Worm (Caenorhabditis elegans): ENCODE results near the gene npr-25.

Gene npr-25

DNA sequence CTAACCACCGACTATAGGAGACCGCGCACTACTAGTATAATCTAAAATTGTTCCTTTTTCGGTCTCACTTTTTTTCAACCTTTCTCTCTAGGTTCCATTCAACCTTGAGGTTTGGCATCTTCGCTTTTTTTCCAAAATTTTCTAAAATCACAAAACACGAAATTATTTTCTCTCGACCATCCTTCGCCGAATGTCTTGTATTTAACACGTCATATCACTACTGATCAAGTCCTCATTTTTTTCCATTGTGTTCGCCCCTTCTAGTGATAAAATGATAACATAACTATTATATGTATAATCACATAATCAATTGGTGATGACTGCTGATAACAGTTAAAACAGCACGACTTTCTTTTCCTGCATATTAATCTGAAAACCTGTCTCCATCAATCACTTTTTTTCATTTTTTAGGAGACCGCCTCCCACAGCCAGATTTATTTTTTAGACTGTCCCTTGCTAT lies 41.8 kb downstream of the npr-25 start, which contains the start of gene T03F7.7 (continued):
- TF ChIP-seq hlh-17 (GFP tag; optimal IDR thresholded peaks at IDR 0.05; ENCODE audit: borderline replicate concordance) (no peak), ets-5 (GFP tag; IDR thresholded peaks at IDR 0.05) (no peak), aha-1 (tag; optimal IDR thresholded peaks at IDR 0.05) (no peak), jun-1 (tag; optimal IDR thresholded peaks at IDR 0.05) (no peak), sptf-1 (tag; optimal IDR thresholded peaks at IDR 0.05) (no peak), F16B12.6 (tag; optimal IDR thresholded peaks at IDR 0.05) (no peak), ama-1 (optimal IDR thresholded peaks at IDR 0.05) (no peak), blmp-1 (tag; optimal IDR thresholded peaks at IDR 0.05) (peak; percentile 44), ces-1 (GFP tag; optimal IDR thresholded peaks at IDR 0.05) (no peak), dsc-1 (tag; optimal IDR thresholded peaks at IDR 0.05) (no peak), unc-62 (GFP tag; optimal IDR thresholded peaks at IDR 0.05) (no peak), ztf-11 (tag; optimal IDR thresholded peaks at IDR 0.05) (no peak), vab-15 (tag; optimal IDR thresholded peaks at IDR 0.05) (no peak), nhr-237 (tag; optimal IDR thresholded peaks at IDR 0.05) (no peak), hpl-2 (GFP tag; optimal IDR thresholded peaks at IDR 0.05) (no peak), zip-4 (GFP tag; optimal IDR thresholded peaks at IDR 0.05) (no peak), efl-1 (optimal IDR thresholded peaks at IDR 0.05) (no peak), efl-1 (GFP tag; optimal IDR thresholded peaks at IDR 0.05 in 1 of 2) (peak in 1 of 2 experiments; percentile 75), C16A3.4 (tag; optimal IDR thresholded peaks at IDR 0.05) (no peak), Y116A8C.19 (tag; optimal IDR thresholded peaks at IDR 0.05; ENCODE audit: borderline replicate concordance) (no peak), pag-3 (tag; optimal IDR thresholded peaks at IDR 0.05; ENCODE audit: borderline replicate concordance, insufficient read depth) (no peak), fos-1 (tag; optimal IDR thresholded peaks at IDR 0.05) (no peak), egl-13 (tag; optimal IDR thresholded peaks at IDR 0.05) (no peak), fkh-10 (GFP tag; optimal IDR thresholded peaks at IDR 0.05) (no peak), sox-4 (tag; optimal IDR thresholded peaks at IDR 0.05) (no peak), pqm-1 (tag; optimal IDR thresholded peaks at IDR 0.05) (no peak), grh-1 (GFP tag; IDR thresholded peaks at IDR 0.05) (no peak)

- no peak for TF ChIP-seq ztf-4 (tag; optimal IDR thresholded peaks at IDR 0.05)
- peak in 1 of 2 experiments; percentile 35 for TF ChIP-seq lsy-2 (tag; optimal IDR thresholded peaks at IDR 0.05)
- peak; percentile 81 for TF ChIP-seq rnt-1 (tag; optimal IDR thresholded peaks at IDR 0.05)
- peak; percentile 17 for TF ChIP-seq swsn-7 (tag; optimal IDR thresholded peaks at IDR 0.05)
- peak; percentile 93 for TF ChIP-seq lin-14 (GFP tag; optimal IDR thresholded peaks at IDR 0.05)
- TF ChIP-seq snu-23 (GFP tag; optimal IDR thresholded peaks at IDR 0.05) = peak; percentile 36
- peak; percentile 80 for TF ChIP-seq nhr-71 (tag; optimal IDR thresholded peaks at IDR 0.05)
- peak; percentile 4 for TF ChIP-seq skn-1 (tag; optimal IDR thresholded peaks at IDR 0.05)
- TF ChIP-seq nhr-19 (GFP tag; conservative IDR thresholded peaks at IDR 0.05) = peak; percentile 41
- TF ChIP-seq tbx-2 (tag; optimal IDR thresholded peaks at IDR 0.05) = peak; percentile 33
- TF ChIP-seq dsc-1 (tag; optimal IDR thresholded peaks at IDR 0.05) = peak; percentile 23
- peak; percentile 47 for TF ChIP-seq nhr-20 (tag; optimal IDR thresholded peaks at IDR 0.05)
- TF ChIP-seq egl-13 (tag; optimal IDR thresholded peaks at IDR 0.05) = no peak
- TF ChIP-seq unc-130 (tag; optimal IDR thresholded peaks at IDR 0.05) = peak; percentile 60
- no peak for TF ChIP-seq nhr-90 (tag; optimal IDR thresholded peaks at IDR 0.05; ENCODE audit: poor library complexity)
- TF ChIP-seq efl-1 (optimal IDR thresholded peaks at IDR 0.05) = no peak
- no peak for TF ChIP-seq efl-1 (GFP tag; optimal IDR thresholded peaks at IDR 0.05 in 1 of 2)
Measured at ce11 chrV:11308915-11309314, 43.9 kb downstream of the npr-25 start.

DNA sequence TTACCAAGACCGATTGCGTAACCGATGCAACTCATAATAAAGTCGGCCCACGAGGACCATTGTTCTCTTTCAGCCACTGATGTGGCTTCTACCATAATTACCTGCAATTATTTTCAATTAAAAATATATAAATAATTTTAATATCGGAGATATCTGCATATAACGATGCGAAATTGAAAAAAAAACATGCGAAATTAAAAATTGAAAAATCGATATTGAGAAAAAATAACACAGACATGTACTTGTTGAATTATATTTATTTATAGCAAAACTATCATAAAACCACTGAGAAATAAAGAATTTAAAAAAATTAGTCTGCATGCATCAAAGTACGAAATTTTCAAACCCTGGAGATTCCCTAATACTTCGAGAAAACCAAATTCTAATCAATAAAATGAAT lies 44.4 kb downstream of the npr-25 start, which contains the start of gene snf-11:
TSS of gene snf-11 (minus strand) at position 101 of the 400 bp plus-strand sequence.
- TF ChIP-seq nhr-12 (tag; optimal IDR thresholded peaks at IDR 0.05) (no peak), unc-30 (tag; optimal IDR thresholded peaks at IDR 0.05) (no peak), ama-1 (optimal IDR thresholded peaks at IDR 0.05) (no peak), lin-13 (GFP tag; optimal IDR thresholded peaks at IDR 0.05) (no peak), pag-3 (tag; optimal IDR thresholded peaks at IDR 0.05; ENCODE audit: borderline replicate concordance, insufficient read depth) (no peak), nhr-47 (tag; optimal IDR thresholded peaks at IDR 0.05) (no peak), tlp-1 (tag; optimal IDR thresholded peaks at IDR 0.05) (no peak), tbx-2 (tag; optimal IDR thresholded peaks at IDR 0.05) (no peak), C34B4.2 (tag; optimal IDR thresholded peaks at IDR 0.05) (no peak), blmp-1 (tag; optimal IDR thresholded peaks at IDR 0.05) (no peak), lin-39 (tag; optimal IDR thresholded peaks at IDR 0.05) (no peak), fos-1 (tag; optimal IDR thresholded peaks at IDR 0.05) (no peak), xbp-1 (tag; optimal IDR thresholded peaks at IDR 0.05) (no peak), zag-1 (tag; optimal IDR thresholded peaks at IDR 0.05) (no peak), ztf-4 (tag; optimal IDR thresholded peaks at IDR 0.05) (no peak), C16A3.4 (tag; optimal IDR thresholded peaks at IDR 0.05) (no peak), ceh-88 (GFP tag; IDR thresholded peaks at IDR 0.05) (no peak), ets-5 (GFP tag; IDR thresholded peaks at IDR 0.05) (no peak), C04F5.9 (tag; optimal IDR thresholded peaks at IDR 0.05) (no peak), F16B12.6 (tag; optimal IDR thresholded peaks at IDR 0.05) (no peak)

Data from whole organism, L1 larva.